Worm (Caenorhabditis elegans): ENCODE results near the gene C52E4.12.

Gene C52E4.12

DNA sequence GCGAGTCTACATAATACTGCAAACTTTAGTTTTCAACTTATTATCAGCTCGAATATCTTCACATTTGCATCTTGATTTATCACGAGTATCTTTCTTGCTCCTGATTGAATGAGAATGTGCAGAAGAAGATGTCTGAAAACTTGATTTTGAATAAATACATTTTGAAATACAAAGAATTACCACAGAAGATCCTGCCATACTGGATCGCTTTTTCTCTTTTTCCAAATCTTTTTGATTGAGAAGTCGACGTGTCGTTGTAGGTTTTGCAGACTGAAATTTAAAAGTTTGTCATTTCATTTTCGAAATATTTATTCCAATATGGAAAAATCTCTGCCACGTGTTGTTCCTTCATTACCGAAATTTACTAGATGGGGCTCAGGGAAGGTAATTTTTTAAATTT is at the start of gene C52E4.12:
C52E4.12 (plus strand) TSS at position 301 of the 400 bp plus-strand sequence.
- TF ChIP-seq daf-12 (tag; optimal IDR thresholded peaks at IDR 0.05) (no peak), nhr-237 (tag; optimal IDR thresholded peaks at IDR 0.05) (no peak), nhr-67 (tag; optimal IDR thresholded peaks at IDR 0.05) (no peak), elt-3 (tag; optimal IDR thresholded peaks at IDR 0.05) (no peak), elt-1 (tag; optimal IDR thresholded peaks at IDR 0.05) (no peak), nhr-76 (tag; optimal IDR thresholded peaks at IDR 0.05) (no peak), unc-39 (tag; optimal IDR thresholded peaks at IDR 0.05) (no peak), unc-62 (GFP tag; optimal IDR thresholded peaks at IDR 0.05) (no peak), pqm-1 (tag; optimal IDR thresholded peaks at IDR 0.05) (no peak), ceh-82 (tag; optimal IDR thresholded peaks at IDR 0.05) (no peak), ztf-4 (tag; optimal IDR thresholded peaks at IDR 0.05) (no peak), fos-1 (tag; optimal IDR thresholded peaks at IDR 0.05) (no peak), lsy-12 (tag; optimal IDR thresholded peaks at IDR 0.05) (no peak), nhr-23 (tag; optimal IDR thresholded peaks at IDR 0.05) (no peak), zag-1 (tag; optimal IDR thresholded peaks at IDR 0.05) (no peak), fkh-2 (tag; optimal IDR thresholded peaks at IDR 0.05) (no peak), nfya-1 (tag; optimal IDR thresholded peaks at IDR 0.05; ENCODE audit: insufficient read depth) (no peak)

ce11 chrV:11946818-11947217 is 49.1 kb upstream of the C52E4.12 start:
- TF ChIP-seq nhr-43 (tag; optimal IDR thresholded peaks at IDR 0.05; ENCODE audit: poor library complexity, severe bottlenecking) = no peak
- no peak for TF ChIP-seq nhr-237 (tag; optimal IDR thresholded peaks at IDR 0.05)
- TF ChIP-seq unc-39 (tag; optimal IDR thresholded peaks at IDR 0.05) = no peak
- no peak for TF ChIP-seq nfya-1 (tag; optimal IDR thresholded peaks at IDR 0.05; ENCODE audit: insufficient read depth)
- no peak for TF ChIP-seq jun-1 (tag; optimal IDR thresholded peaks at IDR 0.05)
- TF ChIP-seq mdl-1 (tag; optimal IDR thresholded peaks at IDR 0.05) = no peak
- no peak for TF ChIP-seq skn-1 (tag; optimal IDR thresholded peaks at IDR 0.05)
- TF ChIP-seq ZK546.5 (tag; optimal IDR thresholded peaks at IDR 0.05) = no peak
- TF ChIP-seq pha-4 (tag; optimal IDR thresholded peaks at IDR 0.05) = no peak
- TF ChIP-seq elt-2 (tag; optimal IDR thresholded peaks at IDR 0.05) = no peak
- no peak for TF ChIP-seq lin-15B (tag; optimal IDR thresholded peaks at IDR 0.05)
- TF ChIP-seq sea-2 (GFP tag; optimal IDR thresholded peaks at IDR 0.05) = no peak
- TF ChIP-seq elt-1 (tag; optimal IDR thresholded peaks at IDR 0.05) = no peak
- no peak for TF ChIP-seq aly-2 (tag; optimal IDR thresholded peaks at IDR 0.05)
- TF ChIP-seq tbx-2 (tag; optimal IDR thresholded peaks at IDR 0.05) = no peak

ce11 chrV:11947414-11947954 is 48.5 kb upstream of the C52E4.12 start:
- TF ChIP-seq nhr-67 (tag; optimal IDR thresholded peaks at IDR 0.05) (no peak), nhr-237 (tag; optimal IDR thresholded peaks at IDR 0.05) (no peak), fkh-2 (tag; optimal IDR thresholded peaks at IDR 0.05) (no peak), mdl-1 (tag; optimal IDR thresholded peaks at IDR 0.05) (no peak), nhr-28 (tag; optimal IDR thresholded peaks at IDR 0.05) (no peak), unc-62 (GFP tag; optimal IDR thresholded peaks at IDR 0.05) (no peak), ztf-11 (tag; optimal IDR thresholded peaks at IDR 0.05) (no peak), fos-1 (tag; optimal IDR thresholded peaks at IDR 0.05) (no peak), ZK546.5 (tag; optimal IDR thresholded peaks at IDR 0.05) (no peak), ceh-28 (tag; optimal IDR thresholded peaks at IDR 0.05) (no peak), pha-4 (tag; optimal IDR thresholded peaks at IDR 0.05) (no peak), ceh-9 (tag; optimal IDR thresholded peaks at IDR 0.05) (no peak), lin-15B (tag; optimal IDR thresholded peaks at IDR 0.05) (no peak)

- no peak for TF ChIP-seq egl-27 (tag; optimal IDR thresholded peaks at IDR 0.05)
- TF ChIP-seq ztf-11 (tag; optimal IDR thresholded peaks at IDR 0.05) = no peak
- TF ChIP-seq ceh-16 (tag; optimal IDR thresholded peaks at IDR 0.05) = no peak
- no peak for TF ChIP-seq fkh-2 (tag; optimal IDR thresholded peaks at IDR 0.05)
- no peak for TF ChIP-seq tbx-2 (tag; optimal IDR thresholded peaks at IDR 0.05)
- no peak for TF ChIP-seq aly-2 (tag; optimal IDR thresholded peaks at IDR 0.05)
- TF ChIP-seq ceh-28 (tag; optimal IDR thresholded peaks at IDR 0.05) = no peak
- no peak for TF ChIP-seq elt-3 (tag; optimal IDR thresholded peaks at IDR 0.05)
- TF ChIP-seq daf-12 (tag; optimal IDR thresholded peaks at IDR 0.05) = no peak
- no peak for TF ChIP-seq elt-1 (tag; optimal IDR thresholded peaks at IDR 0.05)
- TF ChIP-seq ama-1 (optimal IDR thresholded peaks at IDR 0.05) = no peak
- TF ChIP-seq fos-1 (tag; optimal IDR thresholded peaks at IDR 0.05) = no peak
- TF ChIP-seq nhr-237 (tag; optimal IDR thresholded peaks at IDR 0.05) = no peak
- no peak for TF ChIP-seq zag-1 (tag; optimal IDR thresholded peaks at IDR 0.05)
- TF ChIP-seq R02D3.7 (tag; optimal IDR thresholded peaks at IDR 0.05) = no peak
These were observed 47.4 kb upstream of the C52E4.12 start for ce11 chrV:11948581-11948980.
